Worm (Caenorhabditis elegans) whole organism, midembryonic: ENCODE data around the gene sdc-2.

Experiments
- T22C8.4 ChIP-seq: fragments of 200-800 bp; sonication (Bioruptor generic); IDR thresholded peaks from 2 replicates; pipeline ENCODE4 v1.3.6; 2022; ENCODE audit warnings: missing genetic modification characterization, missing compliant biosample characterization
- cog-1 ChIP-seq: sonication (generic microtip); optimal IDR thresholded peaks from 2 replicates; lab custom pipeline; 2016; ENCODE audit warnings: missing genetic modification characterization, missing compliant biosample characterization
- flt-1 ChIP-seq: fragments of 200-800 bp; sonication (Bioruptor generic); IDR thresholded peaks from 2 replicates; pipeline ENCODE4 v1.3.6; 2022; ENCODE audit warnings: missing genetic modification characterization, missing compliant biosample characterization
- klf-2 ChIP-seq: fragments of 200-800 bp; sonication (Bioruptor generic); conservative IDR thresholded peaks from 2 replicates; pipeline ENCODE4 v1.3.6; 2022; ENCODE audit warnings: missing genetic modification reagents, missing genetic modification characterization, missing compliant biosample characterization
- med-1 ChIP-seq: sonication (generic microtip); optimal IDR thresholded peaks from 2 replicates; lab custom pipeline; 2017; ENCODE audit warnings: missing genetic modification characterization, mild to moderate bottlenecking, missing compliant biosample characterization, antibody characterized with exemption, missing genetic modification reagents; ENCODE audit not compliant: insufficient read depth
- ref-1 ChIP-seq: fragments of 200-800 bp; sonication (Bioruptor generic); conservative IDR thresholded peaks from 2 replicates; pipeline ENCODE4 v1.3.6; 2022; ENCODE audit warnings: missing genetic modification reagents, missing genetic modification characterization, missing compliant biosample characterization
- tab-1 ChIP-seq: fragments of 200-800 bp; sonication (Bioruptor generic); IDR thresholded peaks from 2 replicates; pipeline ENCODE4 v1.3.6; 2022; ENCODE audit warnings: missing genetic modification characterization, missing compliant biosample characterization
- ztf-23 ChIP-seq: fragments of 200-800 bp; sonication (Bioruptor generic); IDR thresholded peaks from 2 replicates; pipeline ENCODE4 v1.3.6; 2022; ENCODE audit warnings: missing genetic modification reagents, missing genetic modification characterization, missing compliant biosample characterization
- ztf-29 ChIP-seq: fragments of 200-800 bp; sonication (Bioruptor generic); IDR thresholded peaks from 2 replicates; pipeline ENCODE4 v1.3.6; 2022; ENCODE audit warnings: missing genetic modification reagents, missing genetic modification characterization, missing compliant biosample characterization

Gene sdc-2

DNA sequence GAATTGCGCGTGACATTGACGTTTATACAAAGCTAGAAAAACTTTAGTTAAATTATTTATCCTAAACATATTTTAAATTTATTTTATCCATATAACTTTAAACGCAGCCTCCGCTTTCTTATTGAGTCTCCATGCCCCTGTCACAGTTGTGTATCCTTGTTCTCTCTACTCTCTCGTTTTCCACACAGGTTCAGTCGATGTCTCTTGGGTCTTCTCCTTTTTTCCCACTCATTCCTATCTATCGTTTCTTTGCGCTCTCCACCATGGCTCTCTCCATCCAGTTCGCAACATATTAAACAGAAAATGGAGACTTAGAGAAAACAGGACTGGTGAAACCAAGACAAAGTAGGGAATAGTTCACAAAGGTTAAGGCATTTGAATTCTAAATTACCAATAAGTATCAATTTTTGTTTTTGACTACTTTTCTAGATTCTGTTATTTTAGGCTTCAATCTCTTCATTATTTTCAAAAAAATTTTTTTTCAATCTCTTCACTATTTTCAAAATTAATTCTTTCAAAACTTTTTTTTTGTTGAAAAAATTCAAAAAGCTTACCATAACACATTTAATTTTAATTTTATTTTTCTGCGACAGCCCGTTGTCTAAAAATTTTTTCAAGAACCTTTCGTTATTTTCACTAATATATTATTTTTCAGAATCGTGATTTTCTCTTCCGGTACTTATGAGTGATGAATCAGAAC is at the start of gene sdc-2:
sdc-2 (plus strand) TSS at position 650 of the 700 bp plus-strand sequence.
- 0 out of 2 replicates have a peak, but pooled peaks have one; percentile 7 for TF ChIP-seq flt-1
- TF ChIP-seq cog-1 (tag; lab: Kevin White, UChicago) = peak; percentile 59
- no peak for TF ChIP-seq med-1 (GFP tag; lab: Kevin White, UChicago)
- no peak for TF ChIP-seq ref-1 (GFP tag; lab: Robert Waterston, UW)
- TF ChIP-seq klf-2 (GFP tag; lab: Robert Waterston, UW) = no peak
- no peak for TF ChIP-seq ztf-29
- TF ChIP-seq tab-1 = no peak
- no peak for TF ChIP-seq ztf-23
- no peak for TF ChIP-seq T22C8.4

DNA sequence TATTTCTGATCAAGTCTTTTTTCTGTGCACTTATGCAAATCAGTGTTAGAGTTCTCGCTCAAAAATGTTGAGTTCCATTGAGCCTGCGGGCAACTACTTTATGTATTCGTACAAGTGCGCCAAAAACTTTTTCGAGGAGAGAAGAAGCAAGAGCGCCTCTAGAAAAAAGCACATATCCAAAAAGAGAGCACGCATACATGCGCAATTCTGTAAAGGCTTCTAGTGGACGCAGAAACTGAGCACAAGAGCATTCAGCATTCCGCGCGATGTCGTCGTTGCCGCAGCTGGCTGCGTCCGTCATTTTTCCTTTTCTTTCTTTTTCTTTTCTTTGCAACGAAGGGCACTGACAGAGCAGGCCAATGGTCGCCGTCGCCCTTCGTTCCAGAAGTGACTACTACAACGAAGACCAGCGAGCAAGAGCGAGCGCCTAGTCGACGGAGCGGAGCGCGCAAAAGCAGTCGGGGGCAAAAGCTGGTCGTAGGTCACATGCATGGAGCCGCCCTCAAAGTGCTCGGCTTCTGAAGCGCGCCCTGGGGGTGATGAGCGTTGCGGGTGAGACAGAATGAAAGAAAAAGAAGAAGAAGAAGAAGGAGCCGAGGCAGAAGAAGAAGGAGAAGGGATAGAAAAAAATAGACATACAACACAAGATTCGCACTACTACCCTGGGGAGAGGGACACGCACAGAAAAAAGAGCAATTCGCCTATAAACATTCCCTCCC is 49.4 kb upstream of the sdc-2 start:
- TF ChIP-seq ztf-23 = 0 out of 2 replicates have a peak, but pooled peaks have one; percentile 8
- TF ChIP-seq klf-2 (GFP tag; lab: Robert Waterston, UW) = no peak

- TF ChIP-seq ztf-29 = no peak
- no peak for TF ChIP-seq ref-1 (GFP tag; lab: Robert Waterston, UW)
- no peak for TF ChIP-seq flt-1
- TF ChIP-seq T22C8.4 = no peak
- TF ChIP-seq klf-2 (GFP tag; lab: Robert Waterston, UW) = no peak
- TF ChIP-seq ztf-23 = no peak
- TF ChIP-seq tab-1 = no peak
- TF ChIP-seq cog-1 (tag; lab: Kevin White, UChicago) = no peak
- no peak for TF ChIP-seq med-1 (GFP tag; lab: Kevin White, UChicago)
Observed at ce11 chrX:11474149-11474585, 48.3 kb upstream of the sdc-2 start.

- TF ChIP-seq klf-2 (GFP tag; lab: Robert Waterston, UW) (no peak), cog-1 (tag; lab: Kevin White, UChicago) (no peak)
Observed at ce11 chrX:11474605-11475385, 47.7 kb upstream of the sdc-2 start.

DNA sequence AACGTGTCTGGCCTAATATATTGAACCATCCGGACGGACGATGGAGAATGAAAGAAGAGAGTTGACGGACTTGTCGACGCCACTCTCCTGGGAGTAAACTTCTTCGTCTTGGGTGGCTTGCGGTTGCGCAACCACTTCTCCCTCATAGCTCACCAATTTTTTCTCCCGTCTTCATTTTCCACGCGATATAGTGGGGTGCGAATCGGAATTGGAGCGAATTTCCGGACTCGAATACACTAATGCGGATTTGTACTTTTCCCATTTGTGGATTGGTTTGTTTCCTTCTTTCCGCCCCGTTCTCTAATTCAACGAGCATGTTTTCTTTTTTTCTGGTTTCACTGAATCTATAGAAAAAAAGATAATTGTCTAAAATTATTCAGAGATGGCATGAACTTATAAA is 46.7 kb upstream of the sdc-2 start:
- TF ChIP-seq ref-1 (GFP tag; lab: Robert Waterston, UW) (no peak), klf-2 (GFP tag; lab: Robert Waterston, UW) (no peak), flt-1 (no peak), ztf-23 (no peak), tab-1 (no peak), med-1 (GFP tag; lab: Kevin White, UChicago) (no peak), T22C8.4 (no peak), cog-1 (tag; lab: Kevin White, UChicago) (no peak), ztf-29 (no peak)

DNA sequence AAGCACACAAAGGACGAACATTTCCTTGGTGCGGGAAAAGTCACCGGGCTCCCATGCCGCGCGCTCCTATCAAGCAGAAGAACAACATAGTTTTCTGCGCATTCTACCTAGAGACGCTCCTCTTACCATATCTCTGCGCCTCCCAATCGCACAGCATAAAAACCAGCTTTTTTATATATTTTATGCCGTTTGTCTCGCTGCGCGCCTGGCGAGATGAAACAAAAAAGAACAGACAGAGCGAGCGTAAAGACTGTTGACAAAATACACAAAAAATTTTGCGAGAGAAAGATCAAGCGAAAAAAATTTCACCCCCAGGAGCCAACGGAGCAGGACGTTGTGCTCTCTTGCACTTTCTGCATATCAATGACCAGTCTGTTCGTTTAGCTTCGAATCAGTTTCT is 44.8 kb upstream of the sdc-2 start:
- TF ChIP-seq flt-1 = no peak
- TF ChIP-seq T22C8.4 = no peak
- no peak for TF ChIP-seq tab-1
- TF ChIP-seq med-1 (GFP tag; lab: Kevin White, UChicago) = no peak
- TF ChIP-seq klf-2 (GFP tag; lab: Robert Waterston, UW) = no peak
- no peak for TF ChIP-seq ref-1 (GFP tag; lab: Robert Waterston, UW)
- no peak for TF ChIP-seq ztf-29
- no peak for TF ChIP-seq ztf-23
- no peak for TF ChIP-seq cog-1 (tag; lab: Kevin White, UChicago)

DNA sequence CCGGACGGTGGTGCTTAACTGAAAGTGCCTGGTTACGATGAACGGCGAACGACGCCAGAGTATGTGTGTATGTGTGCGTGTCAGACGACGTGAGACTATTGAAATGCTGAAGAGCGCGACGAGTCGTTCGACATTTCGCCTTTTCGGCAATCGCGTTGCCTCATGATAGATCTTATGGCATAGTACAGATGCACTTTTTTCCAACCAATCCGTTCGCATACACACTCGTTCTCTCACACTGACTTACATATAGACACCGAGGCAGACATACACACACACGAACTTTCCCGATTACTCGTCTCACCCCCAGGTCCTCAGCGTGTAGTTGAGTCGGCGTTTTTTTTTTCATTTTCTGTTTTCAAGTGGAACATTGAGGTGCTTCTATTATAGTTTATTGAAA is 43.7 kb upstream of the sdc-2 start:
- TF ChIP-seq klf-2 (GFP tag; lab: Robert Waterston, UW) (no peak), ztf-23 (no peak), tab-1 (no peak), med-1 (GFP tag; lab: Kevin White, UChicago) (no peak), ref-1 (GFP tag; lab: Robert Waterston, UW) (no peak), T22C8.4 (no peak), ztf-29 (no peak), flt-1 (no peak), cog-1 (tag; lab: Kevin White, UChicago) (no peak)

ce11 chrX:11479321-11479863 is 43.1 kb upstream of the sdc-2 start:
- TF ChIP-seq T22C8.4 (no peak), med-1 (GFP tag; lab: Kevin White, UChicago) (no peak), ztf-23 (no peak), cog-1 (tag; lab: Kevin White, UChicago) (no peak), klf-2 (GFP tag; lab: Robert Waterston, UW) (no peak), flt-1 (no peak), ref-1 (GFP tag; lab: Robert Waterston, UW) (no peak), tab-1 (no peak), ztf-29 (no peak)

DNA sequence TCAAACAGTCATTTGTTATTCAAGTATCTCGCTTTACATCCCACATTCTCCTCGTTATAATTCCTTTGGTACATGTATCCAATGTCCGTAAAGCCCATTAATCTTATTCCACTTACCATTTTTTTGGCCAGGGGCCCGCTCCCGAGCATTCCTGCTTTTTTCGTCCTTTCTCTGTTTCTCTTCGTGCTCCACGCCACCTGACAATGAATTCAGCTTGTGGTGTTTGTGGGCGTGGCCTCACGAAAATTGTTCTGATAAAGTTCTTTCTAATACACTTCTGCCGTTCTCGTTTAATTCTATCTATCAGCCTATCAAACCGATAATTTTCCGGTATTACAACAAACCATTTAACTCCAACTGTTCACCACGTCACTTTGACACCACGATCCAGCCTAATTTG is 42.5 kb upstream of the sdc-2 start:
- TF ChIP-seq ref-1 (GFP tag; lab: Robert Waterston, UW) (no peak), med-1 (GFP tag; lab: Kevin White, UChicago) (no peak), T22C8.4 (no peak), ztf-23 (no peak), ztf-29 (no peak), tab-1 (no peak), cog-1 (tag; lab: Kevin White, UChicago) (no peak), flt-1 (no peak), klf-2 (GFP tag; lab: Robert Waterston, UW) (no peak)
